Worm (Caenorhabditis elegans) whole organism, L2 larva: ENCODE results near the gene rpl-6.

ENCODE experiments used
- C34F6.9 ChIP-seq: fragments of 150-350 bp; optimal IDR thresholded peaks from 2 replicates; lab custom pipeline; 2014; ENCODE audit warnings: missing biosample characterization, missing genetic modification characterization
- F13H6.1 ChIP-seq: sonication (generic microtip); optimal IDR thresholded peaks from 2 replicates; lab custom pipeline; 2016; ENCODE audit warnings: missing genetic modification characterization, missing compliant biosample characterization
- R02D3.7 ChIP-seq: fragments of 150-350 bp; optimal IDR thresholded peaks from 2 replicates; lab custom pipeline; 2014; ENCODE audit warnings: missing biosample characterization, missing genetic modification characterization
- Y55F3AM.14 ChIP-seq: fragments of 200-800 bp; sonication (Bioruptor generic); optimal IDR thresholded peaks from 2 replicates; lab custom pipeline; 2018; ENCODE audit warnings: mild to moderate bottlenecking, missing genetic modification characterization, missing compliant biosample characterization
- ZK546.5 ChIP-seq: sonication (generic microtip); optimal IDR thresholded peaks from 2 replicates; lab custom pipeline; 2017; ENCODE audit warnings: missing biosample characterization, missing genetic modification characterization
- alr-1 ChIP-seq: fragments of 150-350 bp; optimal IDR thresholded peaks from 2 replicates; lab custom pipeline; 2014; ENCODE audit warnings: missing biosample characterization, missing genetic modification characterization
- aly-2 ChIP-seq: fragments of 150-350 bp; optimal IDR thresholded peaks from 2 replicates; lab custom pipeline; 2014; ENCODE audit warnings: missing biosample characterization, missing genetic modification characterization
- ama-1 ChIP-seq: fragments of 150-350 bp; optimal IDR thresholded peaks from 2 replicates; lab custom pipeline; 2018; ENCODE audit warnings: inconsistent platforms
- blmp-1 ChIP-seq: sonication (generic microtip); optimal IDR thresholded peaks from 2 replicates; lab custom pipeline; 2017; ENCODE audit warnings: missing genetic modification characterization, mild to moderate bottlenecking, missing compliant biosample characterization, antibody characterized with exemption, moderate library complexity; ENCODE audit not compliant: insufficient read depth
- ceh-16 ChIP-seq: fragments of 150-350 bp; optimal IDR thresholded peaks from 2 replicates; lab custom pipeline; 2014; ENCODE audit warnings: missing biosample characterization, missing genetic modification characterization
- ceh-82 ChIP-seq: fragments of 150-350 bp; optimal IDR thresholded peaks from 2 replicates; lab custom pipeline; 2014; ENCODE audit warnings: missing biosample characterization, missing genetic modification characterization
- crh-2 ChIP-seq: sonication (generic microtip); optimal IDR thresholded peaks from 2 replicates; lab custom pipeline; 2017; ENCODE audit warnings: missing biosample characterization, missing genetic modification characterization
- dmd-4 ChIP-seq: sonication (generic microtip); optimal IDR thresholded peaks from 2 replicates; lab custom pipeline; 2017; ENCODE audit warnings: missing biosample characterization, missing genetic modification characterization
- egl-27 ChIP-seq: sonication (generic microtip); optimal IDR thresholded peaks from 3 replicates; lab custom pipeline; 2017; ENCODE audit warnings: missing biosample characterization, missing genetic modification reagents, missing genetic modification characterization
- elt-1 ChIP-seq: fragments of 150-350 bp; optimal IDR thresholded peaks from 2 replicates; lab custom pipeline; 2014; ENCODE audit warnings: missing biosample characterization, missing genetic modification characterization
- elt-3 ChIP-seq: sonication (generic microtip); optimal IDR thresholded peaks from 2 replicates; lab custom pipeline; 2017; ENCODE audit warnings: missing biosample characterization, missing genetic modification characterization
- fos-1 ChIP-seq: fragments of 150-350 bp; optimal IDR thresholded peaks from 2 replicates; lab custom pipeline; 2014; ENCODE audit warnings: missing biosample characterization, missing genetic modification characterization
- gmeb-1 ChIP-seq: fragments of 150-350 bp; optimal IDR thresholded peaks from 2 replicates; lab custom pipeline; 2014; ENCODE audit warnings: missing biosample characterization, missing genetic modification characterization
- lin-11 ChIP-seq: fragments of 150-350 bp; sonication (generic microtip); optimal IDR thresholded peaks from 2 replicates; lab custom pipeline; 2014; ENCODE audit warnings: missing biosample characterization, missing genetic modification characterization, inconsistent platforms, mixed read lengths
- lin-13 ChIP-seq: fragments of 150-350 bp; optimal IDR thresholded peaks from 2 replicates; lab custom pipeline; 2014; ENCODE audit warnings: missing biosample characterization, missing genetic modification reagents, missing genetic modification characterization
- lin-39 ChIP-seq: fragments of 150-350 bp; optimal IDR thresholded peaks from 2 replicates; lab custom pipeline; 2014; ENCODE audit warnings: missing biosample characterization, missing genetic modification reagents, missing genetic modification characterization
- lsy-2 ChIP-seq, 2 experiments: fragments of 150-350 bp in 1 of 2; sonication (generic microtip) in 1 of 2; optimal IDR thresholded peaks; 2 replicates each; lab custom pipeline; 2014 to 2017; ENCODE audit warnings: missing biosample characterization in 2 of 2, missing genetic modification characterization in 2 of 2
- mab-5 ChIP-seq: fragments of 150-350 bp; optimal IDR thresholded peaks from 2 replicates; lab custom pipeline; 2014; ENCODE audit warnings: missing biosample characterization, missing genetic modification characterization
- mbf-1 ChIP-seq: sonication (generic microtip); optimal IDR thresholded peaks from 2 replicates; lab custom pipeline; 2017; ENCODE audit warnings: missing biosample characterization, missing genetic modification characterization
- mdl-1 ChIP-seq, 2 experiments: fragments of 150-350 bp in 1 of 2; sonication (generic microtip) in 1 of 2; optimal IDR thresholded peaks; 2 replicates each; lab custom pipeline; 2017; ENCODE audit warnings: missing biosample characterization in 2 of 2, missing genetic modification characterization in 2 of 2
- nhr-10 ChIP-seq: sonication (generic microtip); optimal IDR thresholded peaks from 2 replicates; lab custom pipeline; 2017; ENCODE audit warnings: missing biosample characterization, missing genetic modification characterization
- nhr-11 ChIP-seq: fragments of 150-350 bp; optimal IDR thresholded peaks from 2 replicates; lab custom pipeline; 2014; ENCODE audit warnings: missing biosample characterization, missing genetic modification characterization
- nhr-12 ChIP-seq: fragments of 150-350 bp; optimal IDR thresholded peaks from 2 replicates; lab custom pipeline; 2014; ENCODE audit warnings: missing biosample characterization, missing genetic modification characterization
- nhr-129 ChIP-seq: fragments of 150-350 bp; optimal IDR thresholded peaks from 2 replicates; lab custom pipeline; 2014; ENCODE audit warnings: missing biosample characterization, missing genetic modification characterization
- nhr-21 ChIP-seq: fragments of 150-350 bp; optimal IDR thresholded peaks from 2 replicates; lab custom pipeline; 2014; ENCODE audit warnings: missing biosample characterization, missing genetic modification characterization
- nhr-23 ChIP-seq: fragments of 150-350 bp; optimal IDR thresholded peaks from 2 replicates; lab custom pipeline; 2014; ENCODE audit warnings: missing biosample characterization, missing genetic modification reagents, missing genetic modification characterization
- nhr-237 ChIP-seq: fragments of 150-350 bp; optimal IDR thresholded peaks from 2 replicates; lab custom pipeline; 2014; ENCODE audit warnings: missing biosample characterization, missing genetic modification characterization
- nhr-25 ChIP-seq: fragments of 150-350 bp; sonication (generic microtip); optimal IDR thresholded peaks from 3 replicates; lab custom pipeline; 2014; ENCODE audit warnings: missing biosample characterization, missing genetic modification characterization
- nhr-6 ChIP-seq: fragments of 150-350 bp; optimal IDR thresholded peaks from 2 replicates; lab custom pipeline; 2014; ENCODE audit warnings: missing biosample characterization, missing genetic modification characterization
- nhr-77 ChIP-seq: fragments of 150-350 bp; optimal IDR thresholded peaks from 2 replicates; lab custom pipeline; 2014; ENCODE audit warnings: missing biosample characterization, missing genetic modification characterization
- peb-1 ChIP-seq: fragments of 150-350 bp; optimal IDR thresholded peaks from 2 replicates; lab custom pipeline; 2014; ENCODE audit warnings: missing biosample characterization, missing genetic modification characterization
- sem-4 ChIP-seq: fragments of 150-350 bp; optimal IDR thresholded peaks from 2 replicates; lab custom pipeline; 2014; ENCODE audit warnings: missing biosample characterization, missing genetic modification reagents, missing genetic modification characterization
- skn-1 ChIP-seq: sonication (generic microtip); optimal IDR thresholded peaks from 2 replicates; lab custom pipeline; 2017; ENCODE audit warnings: missing biosample characterization, missing genetic modification characterization
- sma-3 ChIP-seq: sonication (generic microtip); optimal IDR thresholded peaks from 2 replicates; lab custom pipeline; 2016; ENCODE audit warnings: missing genetic modification reagents, missing genetic modification characterization, missing compliant biosample characterization
- sma-9 ChIP-seq, 2 experiments: fragments of 150-350 bp in 1 of 2; sonication (generic microtip) in 1 of 2; optimal IDR thresholded peaks; 2 replicates each; lab custom pipeline; 2014 to 2016; ENCODE audit warnings: missing genetic modification characterization in 2 of 2, mild to moderate bottlenecking in 1 of 2, missing biosample characterization in 1 of 2, missing compliant biosample characterization in 1 of 2, missing genetic modification reagents in 1 of 2, moderate library complexity in 1 of 2
- snpc-4 ChIP-seq: fragments of 150-350 bp; optimal IDR thresholded peaks from 2 replicates; lab custom pipeline; 2014; ENCODE audit warnings: missing biosample characterization, missing genetic modification characterization
- unc-39 ChIP-seq: fragments of 150-350 bp; optimal IDR thresholded peaks from 2 replicates; lab custom pipeline; 2014; ENCODE audit warnings: missing biosample characterization, missing genetic modification characterization
- unc-55 ChIP-seq: fragments of 150-350 bp; sonication (generic microtip); optimal IDR thresholded peaks from 3 replicates; lab custom pipeline; 2014; ENCODE audit warnings: missing biosample characterization, missing genetic modification reagents, missing genetic modification characterization
- unc-62 ChIP-seq: fragments of 150-350 bp; optimal IDR thresholded peaks from 2 replicates; lab custom pipeline; 2014; ENCODE audit warnings: missing biosample characterization, missing genetic modification reagents, missing genetic modification characterization
- zag-1 ChIP-seq: fragments of 150-350 bp; optimal IDR thresholded peaks from 2 replicates; lab custom pipeline; 2014; ENCODE audit warnings: missing biosample characterization, missing genetic modification characterization
- ztf-1 ChIP-seq: fragments of 200-800 bp; sonication (Bioruptor generic); conservative IDR thresholded peaks from 2 replicates; pipeline ENCODE4 v1.3.6; 2022; ENCODE audit warnings: missing genetic modification characterization, missing compliant biosample characterization
- ztf-11 ChIP-seq: sonication (generic microtip); optimal IDR thresholded peaks from 2 replicates; lab custom pipeline; 2017; ENCODE audit warnings: missing biosample characterization, missing genetic modification characterization
- ztf-4 ChIP-seq: fragments of 150-350 bp; optimal IDR thresholded peaks from 2 replicates; lab custom pipeline; 2014; ENCODE audit warnings: missing biosample characterization, missing genetic modification characterization

Gene rpl-6

ce11 chrIII:7188300-7189052, 19.8 kb upstream of the rpl-6 start, which contains the start of the genes F37C12.21 and F37C12.10:
TSS of gene F37C12.21 (plus strand) at chrIII:7188357.
TSS of gene F37C12.10 (minus strand) at chrIII:7188384.
- peak; percentile 59 for TF ChIP-seq fos-1 (tag; lab: Kevin White, UChicago)
- TF ChIP-seq mab-5 = no peak
- TF ChIP-seq nhr-237 = no peak
- no peak for TF ChIP-seq ztf-4 (tag; lab: Kevin White, UChicago)
- TF ChIP-seq, all 48 proteins: peak for 1

ce11 chrIII:7189581-7190128, 18.6 kb upstream of the rpl-6 start, which contains the start of gene rps-21:
TSS of gene rps-21 (minus strand) at chrIII:7189631.
- TF ChIP-seq aly-2 (no peak), unc-55 (GFP tag; lab: Kevin White, UChicago) (peak; percentile 94), nhr-129 (tag; lab: Kevin White, UChicago) (peak; percentile 70), Y55F3AM.14 (GFP tag; lab: Kevin White, UChicago) (no peak), nhr-77 (peak; percentile 46), sma-3 (GFP tag; lab: Kevin White, UChicago) (peak; percentile 84), gmeb-1 (tag; lab: Kevin White, UChicago) (peak; percentile 82), dmd-4 (tag; lab: Kevin White, UChicago) (no peak), nhr-25 (tag; lab: Kevin White, UChicago) (peak; percentile 79), mbf-1 (tag; lab: Kevin White, UChicago) (no peak), nhr-21 (tag; lab: Kevin White, UChicago) (peak; percentile 57), ztf-1 (no peak), snpc-4 (tag; lab: Kevin White, UChicago) (peak; percentile 59), crh-2 (peak; percentile 79), fos-1 (tag; lab: Kevin White, UChicago) (peak; percentile 66), lsy-2 (tag; optimal IDR thresholded peaks at IDR 0.05; lab: Kevin White, UChicago) (peak; percentile 84 to 93), lin-11 (tag; lab: Kevin White, UChicago) (peak; percentile 80), nhr-11 (tag; lab: Kevin White, UChicago) (no peak), skn-1 (tag; lab: Kevin White, UChicago) (no peak), ztf-11 (tag; lab: Kevin White, UChicago) (no peak), nhr-12 (tag; lab: Kevin White, UChicago) (no peak), mdl-1 (tag; optimal IDR thresholded peaks at IDR 0.05; lab: Kevin White, UChicago) (peak in 1 of 2 experiments; percentile 17), unc-39 (tag; lab: Kevin White, UChicago) (no peak), nhr-10 (tag; lab: Kevin White, UChicago) (no peak), C34F6.9 (tag; lab: Kevin White, UChicago) (peak; percentile 87), mab-5 (peak; percentile 46), R02D3.7 (tag; lab: Kevin White, UChicago) (peak; percentile 85), ztf-4 (tag; lab: Kevin White, UChicago) (no peak), blmp-1 (peak; percentile 43), ama-1 (lab: Kevin White, UChicago) (no peak), elt-3 (no peak), lin-13 (GFP tag; lab: Kevin White, UChicago) (peak; percentile 91), F13H6.1 (peak; percentile 58), sma-9 (GFP tag; optimal IDR thresholded peaks at IDR 0.05; lab: Kevin White, UChicago) (peak; percentile 67), sma-9 (tag; optimal IDR thresholded peaks at IDR 0.05; lab: Kevin White, UChicago) (no peak), peb-1 (no peak), ZK546.5 (tag; lab: Kevin White, UChicago) (peak; percentile 74), zag-1 (tag; lab: Kevin White, UChicago) (peak; percentile 38), ceh-82 (tag; lab: Kevin White, UChicago) (no peak), alr-1 (no peak), unc-62 (GFP tag; lab: Kevin White, UChicago) (no peak), elt-1 (tag; lab: Kevin White, UChicago) (no peak), sem-4 (peak; percentile 46), egl-27 (tag; lab: Kevin White, UChicago) (peak; percentile 73), lin-39 (tag; lab: Kevin White, UChicago) (no peak), ceh-16 (tag; lab: Kevin White, UChicago) (peak; percentile 37), nhr-237 (no peak), nhr-23 (tag; lab: Kevin White, UChicago) (no peak), nhr-6 (peak; percentile 44)
